Comparison of ENCODE assay signal across 2 worm cellular contexts in genomic region chrII:3250195-3250594, ce11.
TF ChIP-seq lines count a peak whose summit lies in the region.

No protein-coding gene starts in this region.

TF ChIP-seq in whole organism, L4 larva, 104 proteins besides CTCF, POLR2A, EP300 and RAD21:
- TF ChIP-seq set-16 (GFP tag; IDR thresholded peaks at IDR 0.05; lab: Robert Waterston, UW) (peak; percentile 60; the same call in 1 of the 2 replicates), mxl-3 (GFP tag; optimal IDR thresholded peaks at IDR 0.05; lab: Kevin White, UChicago) (no peak)

TF ChIP-seq in whole organism, young adult, 124 proteins besides CTCF, POLR2A, EP300 and RAD21:
- TF ChIP-seq F22D6.2 (tag; optimal IDR thresholded peaks at IDR 0.05; lab: Kevin White, UChicago): no peak
- no peak for TF ChIP-seq sea-2 (GFP tag; IDR thresholded peaks at IDR 0.05; lab: Robert Waterston, UW)
- TF ChIP-seq K11D2.4 (GFP tag; IDR thresholded peaks at IDR 0.05; lab: Robert Waterston, UW): no peak
- TF ChIP-seq xnd-1 (tag; optimal IDR thresholded peaks at IDR 0.05; lab: Kevin White, UChicago): no peak
- no peak for TF ChIP-seq zim-3 (tag; optimal IDR thresholded peaks at IDR 0.05; lab: Kevin White, UChicago)
- peak; percentile 74 for TF ChIP-seq zfh-2 (GFP tag; conservative IDR thresholded peaks at IDR 0.05; lab: Robert Waterston, UW)
- no peak for TF ChIP-seq sptf-2 (GFP tag; optimal IDR thresholded peaks at IDR 0.05; lab: Kevin White, UChicago)
- no peak for TF ChIP-seq gei-17 (GFP tag; optimal IDR thresholded peaks at IDR 0.05; lab: Kevin White, UChicago)
